Worm (Caenorhabditis elegans): ENCODE data around the gene ule-4.

- TF ChIP-seq ceh-82 (tag; optimal IDR thresholded peaks at IDR 0.05): no peak
- TF ChIP-seq snpc-4 (tag; optimal IDR thresholded peaks at IDR 0.05): no peak
Observed at ce11 chrIV:13619203-13619602, 28.3 kb downstream of the ule-4 start, which contains the start of gene C08F11.3.
